Worm (Caenorhabditis elegans): Measurements from ENCODE around the gene Y76B12C.3.

The Y76B12C.3 gene

DNA sequence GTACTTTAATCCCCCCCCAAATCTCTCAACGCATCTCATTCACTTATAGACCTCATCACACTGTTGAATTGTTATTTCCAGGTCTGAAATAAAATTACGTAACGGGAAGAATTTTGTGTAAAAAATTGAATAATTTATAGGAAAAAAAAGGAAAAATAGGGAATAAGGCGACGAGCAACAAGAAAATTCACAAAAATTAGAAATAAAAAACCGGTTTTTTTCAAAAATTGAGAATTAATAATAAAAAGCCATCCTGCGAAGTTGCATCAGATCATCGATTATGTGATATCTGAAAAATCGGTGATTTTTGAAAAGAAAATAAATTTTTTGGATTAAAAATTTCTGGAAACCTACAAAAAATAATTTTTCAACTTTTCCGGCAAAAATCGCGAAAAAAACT is 35.4 kb downstream of the Y76B12C.3 start:
- TF ChIP-seq mxl-2 (GFP tag; conservative IDR thresholded peaks at IDR 0.05) (no peak), cey-2 (tag; optimal IDR thresholded peaks at IDR 0.05; ENCODE audit: borderline replicate concordance, insufficient read depth) (no peak), F44E2.7 (GFP tag; IDR thresholded peaks at IDR 0.05) (no peak), daf-12 (tag; optimal IDR thresholded peaks at IDR 0.05) (no peak), unc-130 (GFP tag; optimal IDR thresholded peaks at IDR 0.05) (peak; percentile 2), nhr-25 (tag; optimal IDR thresholded peaks at IDR 0.05; ENCODE audit: borderline replicate concordance, insufficient read depth) (no peak), lir-3 (tag; optimal IDR thresholded peaks at IDR 0.05) (no peak), nhr-48 (tag; optimal IDR thresholded peaks at IDR 0.05) (no peak), fos-1 (tag; optimal IDR thresholded peaks at IDR 0.05) (no peak)

Data from whole organism, L4 larva.